Fruit fly (Drosophila melanogaster): ENCODE results near the gene Idi.

- TF ChIP-seq gl (tag; optimal IDR thresholded peaks at IDR 0.05): no peak
- no peak for TF ChIP-seq CG17806 (tag; optimal IDR thresholded peaks at IDR 0.05)
- TF ChIP-seq CG8301 (tag; optimal IDR thresholded peaks at IDR 0.05): no peak
- no peak for TF ChIP-seq CG4496 (GFP tag; IDR thresholded peaks at IDR 0.05)
- TF ChIP-seq D1 (tag; optimal IDR thresholded peaks at IDR 0.05): no peak
- TF ChIP-seq CG10348 (GFP tag; IDR thresholded peaks at IDR 0.05): no peak
- no peak for TF ChIP-seq CG12605 (GFP tag; IDR thresholded peaks at IDR 0.05)
- no peak for TF ChIP-seq EcR (GFP tag; optimal IDR thresholded peaks at IDR 0.05)
- no peak for TF ChIP-seq CG32121 (GFP tag; IDR thresholded peaks at IDR 0.05)
- no peak for TF ChIP-seq CG14655 (GFP tag; optimal IDR thresholded peaks at IDR 0.05)
- TF ChIP-seq CG13204 (GFP tag; optimal IDR thresholded peaks at IDR 0.05): no peak
- TF ChIP-seq CG15710 (tag; optimal IDR thresholded peaks at IDR 0.05): no peak
- TF ChIP-seq fd96Ca (GFP tag; IDR thresholded peaks at IDR 0.05): no peak
Observed at dm6 chr3R:21274870-21275269, 4.9 kb downstream of the Idi start.
